Fruit fly (Drosophila melanogaster) Kc167 (cell line): ENCODE results near the gene Surf6.

Experiments used
- Sin3A ChIP-seq: fragments of >200 bp; optimal IDR thresholded peaks from 2 replicates; lab custom pipeline; 2018; ENCODE audit warnings: missing external identifiers
- h ChIP-seq: fragments of >200 bp; optimal IDR thresholded peaks from 3 replicates; lab custom pipeline; 2018; ENCODE audit warnings: missing external identifiers
- ttk ChIP-seq: sonication (Bioruptor generic); optimal IDR thresholded peaks from 2 replicates; lab custom pipeline; 2017; ENCODE audit warnings: missing external identifiers

DNA sequence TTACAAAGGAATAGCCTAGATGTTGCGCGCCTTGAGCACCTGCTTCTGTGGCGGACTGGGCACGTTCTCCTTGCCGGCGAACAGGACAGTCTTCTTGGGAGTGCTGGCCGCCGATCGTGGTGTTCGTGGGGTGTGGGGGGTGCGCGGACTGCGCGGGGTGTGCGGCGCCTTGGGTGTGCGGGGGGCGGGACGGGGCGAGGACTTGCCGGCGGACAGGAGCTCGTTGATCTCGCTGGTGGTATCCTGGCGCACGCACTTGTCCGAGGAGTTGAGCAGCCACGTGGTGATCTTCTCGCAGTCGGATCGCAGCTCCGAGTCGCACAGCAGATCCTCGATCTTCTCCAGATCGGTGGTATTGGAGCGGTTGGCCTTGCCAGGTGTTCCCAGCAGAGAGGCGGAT is 27.5 kb upstream of the Surf6 start:
- TF ChIP-seq Sin3A (lab: Kevin White, UChicago) (no peak), ttk (no peak), h (lab: Kevin White, UChicago) (no peak)
